Fruit fly (Drosophila melanogaster): ENCODE results near the gene Mat89Ba.

The Mat89Ba gene

dm6 chr3R:16245298-16246098 is 26.7 kb downstream of the Mat89Ba start (continued):
- TF ChIP-seq unc-4 (GFP tag; IDR thresholded peaks at IDR 0.05; ENCODE audit: partially characterized antibody) (no peak), CG10979 (tag; optimal IDR thresholded peaks at IDR 0.05) (no peak), CG12942 (GFP tag; optimal IDR thresholded peaks at IDR 0.05) (no peak), CG18262 (tag; optimal IDR thresholded peaks at IDR 0.05) (no peak), CG18476 (GFP tag; optimal IDR thresholded peaks at IDR 0.05) (no peak), danr (GFP tag; IDR thresholded peaks at IDR 0.05) (no peak), fu2 (GFP tag; optimal IDR thresholded peaks at IDR 0.05) (no peak), nau (GFP tag; optimal IDR thresholded peaks at IDR 0.05) (no peak), sima (GFP tag; optimal IDR thresholded peaks at IDR 0.05) (no peak), CG7963 (GFP tag; IDR thresholded peaks at IDR 0.05; ENCODE audit: partially characterized antibody) (no peak), CG2889 (GFP tag; IDR thresholded peaks at IDR 0.05) (no peak), Sry-β (GFP tag; optimal IDR thresholded peaks at IDR 0.05) (no peak), gt (GFP tag; IDR thresholded peaks at IDR 0.05) (no peak), Hr51 (GFP tag; optimal IDR thresholded peaks at IDR 0.05) (no peak), al (GFP tag; IDR thresholded peaks at IDR 0.05) (no peak), CG16863 (GFP tag; optimal IDR thresholded peaks at IDR 0.05) (no peak), Rfx (GFP tag; IDR thresholded peaks at IDR 0.05) (no peak), CG15601 (tag; optimal IDR thresholded peaks at IDR 0.05) (no peak), abd-A (tag; optimal IDR thresholded peaks at IDR 0.05) (peak; percentile 36), GATAe (GFP tag; conservative IDR thresholded peaks at IDR 0.05) (no peak), MTF-1 (GFP tag; optimal IDR thresholded peaks at IDR 0.05; ENCODE audit: borderline replicate concordance) (no peak), disco-r (GFP tag; optimal IDR thresholded peaks at IDR 0.05) (no peak), nerfin-1 (tag; optimal IDR thresholded peaks at IDR 0.05) (peak; percentile 81), Med (GFP tag) (peak; percentile 14), Ets65A (GFP tag) (peak; percentile 32), CHES-1-like (GFP tag; optimal IDR thresholded peaks at IDR 0.05) (no peak), Sin3A (optimal IDR thresholded peaks at IDR 0.05) (no peak)

DNA sequence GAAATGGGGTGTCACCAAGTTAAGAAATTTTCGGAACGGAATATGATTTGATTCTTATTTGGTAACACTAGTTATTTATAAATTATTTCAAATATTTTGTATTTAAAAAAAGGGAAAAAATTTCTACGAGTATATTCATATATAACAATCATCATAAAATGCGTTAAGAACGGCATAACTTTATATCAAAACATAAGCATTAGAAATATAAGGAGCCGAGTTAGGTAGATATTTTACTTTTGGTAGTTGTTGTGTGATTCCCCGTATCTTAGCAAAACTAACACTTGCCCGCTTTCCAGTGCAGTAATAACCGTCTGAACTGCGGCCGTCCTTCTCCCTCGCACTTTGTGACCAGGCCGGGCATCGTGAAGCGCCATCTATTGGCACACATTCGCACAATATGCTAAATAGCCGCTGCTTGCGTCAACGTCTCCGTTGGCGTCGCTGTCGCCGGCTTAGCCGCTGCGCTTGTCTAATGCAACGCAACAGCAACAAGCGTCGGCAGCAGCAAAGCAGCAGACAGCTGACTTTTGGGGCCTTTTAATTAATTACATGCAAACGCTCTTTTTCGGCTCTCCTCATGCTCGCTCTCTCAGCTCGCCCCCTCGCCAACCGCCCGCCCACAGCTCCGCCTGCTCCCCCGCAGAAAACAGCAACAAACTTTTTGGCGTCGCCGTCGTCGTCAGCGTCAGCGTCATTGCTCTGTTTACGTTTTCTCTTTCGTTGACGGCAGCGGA is 27.8 kb downstream of the Mat89Ba start:
- TF ChIP-seq CG15479 (GFP tag; optimal IDR thresholded peaks at IDR 0.05) (peak; percentile 20), yki (optimal IDR thresholded peaks at IDR 0.05) (no peak), sug (tag; optimal IDR thresholded peaks at IDR 0.05) (peak; percentile 33), CG13296 (GFP tag; optimal IDR thresholded peaks at IDR 0.05) (no peak), CG34422 (GFP tag; IDR thresholded peaks at IDR 0.05) (peak; percentile 70; the same call in 1 of the 3 replicates), Pdp1 (GFP tag; optimal IDR thresholded peaks at IDR 0.05) (peak in 1 of 2 experiments; percentile 14), Adf1 (GFP tag; IDR thresholded peaks at IDR 0.05) (peak; percentile 98), Aef1 (GFP tag; IDR thresholded peaks at IDR 0.05) (peak; percentile 66), sens (GFP tag) (peak; percentile 63), eve (GFP tag; optimal IDR thresholded peaks at IDR 0.05) (no peak), lab (GFP tag; optimal IDR thresholded peaks at IDR 0.05) (peak; percentile 25), z (GFP tag; IDR thresholded peaks at IDR 0.05) (0 out of 3 replicates have a peak, but pooled peaks have one; percentile 23), Deaf1 (tag; optimal IDR thresholded peaks at IDR 0.05) (peak; percentile 50), CG7963 (GFP tag; IDR thresholded peaks at IDR 0.05; ENCODE audit: partially characterized antibody) (0 out of 3 replicates have a peak, but pooled peaks have one; percentile 15), gem (tag; optimal IDR thresholded peaks at IDR 0.05) (peak; percentile 15), chinmo (GFP tag; IDR thresholded peaks at IDR 0.05; ENCODE audit: partially characterized antibody) (peak; percentile 99), bbx (GFP tag; IDR thresholded peaks at IDR 0.05; ENCODE audit: partially characterized antibody) (0 out of 2 replicates have a peak, but pooled peaks have one; percentile 25), CTCF (GFP tag; optimal IDR thresholded peaks at IDR 0.05) (peak; percentile 91), CG5180 (GFP tag; optimal IDR thresholded peaks at IDR 0.05) (peak; percentile 28), sd (tag; optimal IDR thresholded peaks at IDR 0.05) (peak; percentile 12), Ets65A (GFP tag) (peak; percentile 25), sr (GFP tag; IDR thresholded peaks at IDR 0.05) (peak; percentile 97), crol (GFP tag; IDR thresholded peaks at IDR 0.05) (peak; percentile 97), rib (GFP tag; IDR thresholded peaks at IDR 0.05) (0 out of 2 replicates have a peak, but pooled peaks have one; percentile 30)
